Worm (Caenorhabditis elegans): ENCODE measurements around the gene F48G7.7.

DNA sequence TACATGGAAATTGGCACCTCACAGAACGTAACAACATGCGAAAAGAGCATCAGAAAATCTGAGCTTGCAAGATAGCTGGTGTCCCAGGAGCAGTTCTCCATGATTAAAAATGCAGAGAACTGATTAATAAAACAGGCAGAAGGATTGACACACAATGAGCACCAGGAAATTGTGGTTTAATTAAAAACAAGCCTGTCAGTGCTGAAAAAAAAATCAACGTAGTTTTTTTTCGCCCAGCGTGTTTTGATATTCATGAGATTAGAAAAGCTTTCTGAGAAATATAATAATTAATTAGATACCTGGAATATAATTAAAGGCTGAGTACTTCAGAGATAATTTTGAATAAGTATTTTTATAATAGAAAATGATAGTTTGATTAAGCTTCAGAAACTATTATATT, 31.5 kb upstream of the F48G7.7 start, which contains the start of gene srh-246:
- TF ChIP-seq B0261.1 (tag; optimal IDR thresholded peaks at IDR 0.05), result no peak
- TF ChIP-seq let-607 (tag; optimal IDR thresholded peaks at IDR 0.05), result no peak
- TF ChIP-seq ceh-100 (GFP tag; IDR thresholded peaks at IDR 0.05), result no peak
- no peak for TF ChIP-seq snpc-1.3 (tag; optimal IDR thresholded peaks at IDR 0.05; ENCODE audit: insufficient read depth)
- no peak for TF ChIP-seq pbrm-1 (GFP tag; IDR thresholded peaks at IDR 0.05)
- no peak for TF ChIP-seq mel-28 (tag; optimal IDR thresholded peaks at IDR 0.05; ENCODE audit: borderline replicate concordance)
- TF ChIP-seq F22D6.2 (tag; optimal IDR thresholded peaks at IDR 0.05), result no peak
- no peak for TF ChIP-seq B0019.2 (GFP tag; conservative IDR thresholded peaks at IDR 0.05)
- TF ChIP-seq pha-4 (tag; optimal IDR thresholded peaks at IDR 0.05), result no peak

Data from whole organism, young adult.